Worm (Caenorhabditis elegans): ENCODE data around the gene frpr-19.

- no peak for TF ChIP-seq nhr-237 (tag; optimal IDR thresholded peaks at IDR 0.05)
- no peak for TF ChIP-seq fos-1 (tag; optimal IDR thresholded peaks at IDR 0.05)
- no peak for TF ChIP-seq nhr-12 (tag; optimal IDR thresholded peaks at IDR 0.05)
- TF ChIP-seq snpc-4 (tag; optimal IDR thresholded peaks at IDR 0.05): no peak
- TF ChIP-seq ztf-11 (tag; optimal IDR thresholded peaks at IDR 0.05): no peak
Measured at ce11 chrIV:1763452-1763851, 18.0 kb downstream of the frpr-19 start.

Measured in whole organism, L2 larva.